Worm (Caenorhabditis elegans) whole organism, L1 larva: ENCODE results near the gene C06B3.1.

Experiments
- elt-3 ChIP-seq, 6 experiments: fragments of 150-350 bp in 1 of 6; sonication (generic microtip); optimal IDR thresholded peaks; 2 replicates each; lab custom pipeline; 2017 to 2018; ENCODE audit warnings: missing biosample characterization in 6 of 6, missing genetic modification characterization in 6 of 6, inconsistent platforms in 1 of 6
- hlh-17 ChIP-seq: fragments of 200-800 bp; sonication (Bioruptor generic); optimal IDR thresholded peaks from 2 replicates; lab custom pipeline; 2018; ENCODE audit warnings: missing genetic modification characterization, mild to moderate bottlenecking, missing compliant biosample characterization, moderate library complexity, borderline replicate concordance
- nhr-237 ChIP-seq: fragments of 150-350 bp; optimal IDR thresholded peaks from 2 replicates; lab custom pipeline; 2014; ENCODE audit warnings: missing biosample characterization, missing genetic modification characterization
- xbp-1 ChIP-seq: sonication (generic microtip); optimal IDR thresholded peaks from 2 replicates; lab custom pipeline; 2016; ENCODE audit warnings: missing genetic modification characterization, missing compliant biosample characterization

- TF ChIP-seq xbp-1 (tag; lab: Kevin White, UChicago): no peak
- no peak for TF ChIP-seq nhr-237
- no peak for TF ChIP-seq hlh-17
- TF ChIP-seq elt-3 (tag; optimal IDR thresholded peaks at IDR 0.05; lab: Kevin White, UChicago): no peak
Observed at ce11 chrV:13929503-13929902, 26.9 kb downstream of the C06B3.1 start, which contains the start of gene srxa-13.
